Worm (Caenorhabditis elegans) whole organism, early embryonic: ENCODE results near the gene msp-40.
"Not testable (repeated sequence)": the region's sequence is repeated elsewhere in the genome, so short reads cannot be mapped to it uniquely, and the experiment has no call there.

Source experiments
- B0310.2 ChIP-seq: sonication (generic microtip); optimal IDR thresholded peaks from 2 replicates; lab custom pipeline; 2016; ENCODE audit warnings: mild to moderate bottlenecking, missing genetic modification characterization, missing compliant biosample characterization
- F13C5.2 ChIP-seq: sonication (generic microtip); optimal IDR thresholded peaks from 2 replicates; lab custom pipeline; 2017; ENCODE audit warnings: mild to moderate bottlenecking, missing genetic modification characterization, inconsistent platforms, missing compliant biosample characterization
- aly-1 ChIP-seq: sonication (generic microtip); optimal IDR thresholded peaks from 2 replicates; lab custom pipeline; 2016; ENCODE audit warnings: missing genetic modification characterization, missing compliant biosample characterization
- ama-1 ChIP-seq: fragments of 150-350 bp; optimal IDR thresholded peaks from 2 replicates; lab custom pipeline; 2014
- ceh-13 ChIP-seq: fragments of 200-800 bp; sonication (Bioruptor generic); optimal IDR thresholded peaks from 2 replicates; lab custom pipeline; 2018; ENCODE audit warnings: mild to moderate bottlenecking, missing genetic modification characterization, missing compliant biosample characterization
- ceh-36 ChIP-seq: sonication (generic microtip); optimal IDR thresholded peaks from 2 replicates; lab custom pipeline; 2016; ENCODE audit warnings: missing genetic modification characterization, inconsistent platforms, missing compliant biosample characterization
- ets-7 ChIP-seq: sonication (generic microtip); optimal IDR thresholded peaks from 2 replicates; lab custom pipeline; 2016; ENCODE audit warnings: missing genotype, missing genetic modification characterization, missing compliant biosample characterization
- flt-1 ChIP-seq: fragments of 200-800 bp; sonication (Bioruptor generic); IDR thresholded peaks from 2 replicates; pipeline ENCODE4 v1.3.6; 2022; ENCODE audit warnings: missing genetic modification characterization, missing compliant biosample characterization
- hmbx-1 ChIP-seq: sonication (generic microtip); optimal IDR thresholded peaks from 2 replicates; lab custom pipeline; 2016; ENCODE audit warnings: mild to moderate bottlenecking, missing genetic modification characterization, missing compliant biosample characterization
- hmg-4 ChIP-seq: fragments of 200-800 bp; sonication (Bioruptor generic); optimal IDR thresholded peaks from 2 replicates; lab custom pipeline; 2018; ENCODE audit warnings: mild to moderate bottlenecking, missing genetic modification characterization, missing compliant biosample characterization
- hnd-1 ChIP-seq: sonication (generic microtip); optimal IDR thresholded peaks from 2 replicates; lab custom pipeline; 2016; ENCODE audit warnings: missing genetic modification characterization, missing compliant biosample characterization
- pes-1 ChIP-seq: fragments of 200-800 bp; sonication (Bioruptor generic); IDR thresholded peaks from 2 replicates; pipeline ENCODE4 v1.3.6; 2022; ENCODE audit warnings: missing genetic modification reagents, missing genetic modification characterization, missing compliant biosample characterization
- scrt-1 ChIP-seq: fragments of 200-800 bp; sonication (Bioruptor generic); IDR thresholded peaks from 2 replicates; pipeline ENCODE4 v1.3.6; 2022; ENCODE audit warnings: missing genetic modification characterization, missing compliant biosample characterization
- sea-1 ChIP-seq: fragments of 200-800 bp; sonication (Bioruptor generic); conservative IDR thresholded peaks from 2 replicates; pipeline ENCODE4 v1.3.6; 2022; ENCODE audit warnings: missing genetic modification characterization, missing compliant biosample characterization
- tbx-11 ChIP-seq: fragments of 200-800 bp; sonication (Bioruptor generic); IDR thresholded peaks from 2 replicates; pipeline ENCODE4 v1.3.6; 2022; ENCODE audit warnings: missing genetic modification characterization, missing compliant biosample characterization
- tbx-37 ChIP-seq: fragments of 200-800 bp; sonication (Bioruptor generic); conservative IDR thresholded peaks from 2 replicates; pipeline ENCODE4 v1.3.6; 2022; ENCODE audit warnings: missing genetic modification reagents, missing genetic modification characterization, missing compliant biosample characterization
- tra-4 ChIP-seq: sonication (generic microtip); optimal IDR thresholded peaks from 2 replicates; lab custom pipeline; 2017; ENCODE audit warnings: missing genetic modification characterization, missing compliant biosample characterization

Gene msp-40

ce11 chrII:4825133-4825532 lies at the start of gene msp-40, which contains the start of gene C33F10.8:
Gene msp-40, plus strand, starts transcription at chrII:4825414.
Gene C33F10.8, minus strand, starts transcription at chrII:4825233.
- not testable (repeated sequence) for TF ChIP-seq ets-7, aly-1, hmbx-1

- no peak for TF ChIP-seq ets-7
- TF ChIP-seq hmbx-1, result no peak
- no peak for TF ChIP-seq hmg-4
- no peak for TF ChIP-seq tbx-37
- TF ChIP-seq ceh-36 (tag; lab: Kevin White, UChicago), result no peak
Observed at ce11 chrII:4775802-4776201, 49.4 kb upstream of the msp-40 start.

DNA sequence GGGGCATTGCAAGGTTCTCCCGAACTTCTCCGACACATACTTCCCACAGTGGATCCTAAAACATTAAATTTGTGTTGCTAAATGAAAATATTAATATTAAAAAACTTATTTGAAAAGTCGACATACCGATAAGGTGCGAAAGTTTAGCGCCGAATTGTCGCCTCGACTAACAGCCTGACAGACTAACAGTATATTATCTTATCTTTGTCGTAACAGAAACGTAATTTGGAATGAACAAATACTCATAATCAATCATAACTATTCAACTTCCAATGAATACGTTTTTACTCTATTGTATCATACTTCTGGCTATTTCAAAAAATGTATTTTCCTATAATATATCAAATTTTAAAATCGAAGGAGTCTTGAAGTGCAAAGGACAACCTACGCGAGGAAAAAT lies 48.3 kb upstream of the msp-40 start, which contains the start of gene F26G1.11:
Gene F26G1.11, plus strand, starts transcription at position 205 of the 400 bp plus-strand sequence.
- no peak for TF ChIP-seq hmg-4

- no peak for TF ChIP-seq hmg-4
- no peak for TF ChIP-seq tbx-11 (GFP tag; lab: Robert Waterston, UW)
Observed at ce11 chrII:4779753-4780152, 45.5 kb upstream of the msp-40 start.

DNA sequence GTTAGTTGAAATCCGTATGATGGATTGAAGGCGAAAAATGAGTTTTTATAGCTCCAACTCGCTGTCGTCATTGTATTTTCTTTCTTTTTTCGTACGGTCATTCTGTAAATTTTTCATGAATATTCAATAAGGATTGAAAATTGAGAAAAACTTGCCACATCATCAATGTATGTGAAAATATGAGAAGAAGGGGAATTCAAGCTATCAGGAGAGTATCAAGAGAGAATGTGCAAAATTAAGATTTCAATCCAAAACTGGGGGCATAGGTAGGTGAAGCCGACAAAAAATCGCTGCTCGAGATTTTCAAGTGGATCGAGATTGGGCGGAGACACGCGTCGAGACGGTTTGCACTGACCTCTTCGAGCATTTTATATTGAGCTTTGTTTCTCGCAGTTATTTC lies 40.8 kb upstream of the msp-40 start, which contains the start of gene nep-12:
Gene nep-12, minus strand, starts transcription at position 101 of the 400 bp plus-strand sequence.
- TF ChIP-seq ets-7 (no peak), pes-1 (GFP tag; lab: Robert Waterston, UW) (no peak), hmg-4 (no peak), sea-1 (no peak), tra-4 (no peak), ama-1 (lab: Kevin White, UChicago) (no peak), aly-1 (no peak), B0310.2 (tag; lab: Kevin White, UChicago) (no peak), hmbx-1 (no peak), ceh-13 (no peak), scrt-1 (GFP tag; lab: Robert Waterston, UW) (no peak), hnd-1 (tag; lab: Kevin White, UChicago) (no peak), ceh-36 (tag; lab: Kevin White, UChicago) (no peak), tbx-11 (GFP tag; lab: Robert Waterston, UW) (no peak), flt-1 (GFP tag; lab: Robert Waterston, UW) (no peak), F13C5.2 (no peak)

DNA sequence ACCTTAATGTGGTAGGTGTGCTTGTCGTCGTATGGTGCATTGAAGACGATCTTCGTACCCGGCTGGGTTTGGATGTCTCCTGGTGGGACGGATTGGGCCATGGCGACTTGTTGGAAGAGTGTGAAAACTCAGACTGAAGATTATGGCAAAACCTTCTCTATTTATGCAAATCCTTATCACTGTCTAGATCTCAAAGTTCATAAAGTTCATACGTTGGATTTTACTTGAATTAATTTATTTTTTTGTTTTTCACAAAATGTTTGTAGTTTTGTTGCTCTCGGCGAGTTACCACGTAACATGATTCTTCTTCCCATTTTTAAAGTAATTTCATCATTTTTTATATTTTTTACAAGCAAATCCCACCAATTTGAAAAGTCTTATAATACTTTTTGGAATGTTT lies 39.0 kb upstream of the msp-40 start, which contains the start of gene msp-3:
Gene msp-3, minus strand, starts transcription at position 101 of the 400 bp plus-strand sequence.
- TF ChIP-seq B0310.2 (tag; lab: Kevin White, UChicago) (no peak), tbx-37 (no peak), F13C5.2 (no peak)

DNA sequence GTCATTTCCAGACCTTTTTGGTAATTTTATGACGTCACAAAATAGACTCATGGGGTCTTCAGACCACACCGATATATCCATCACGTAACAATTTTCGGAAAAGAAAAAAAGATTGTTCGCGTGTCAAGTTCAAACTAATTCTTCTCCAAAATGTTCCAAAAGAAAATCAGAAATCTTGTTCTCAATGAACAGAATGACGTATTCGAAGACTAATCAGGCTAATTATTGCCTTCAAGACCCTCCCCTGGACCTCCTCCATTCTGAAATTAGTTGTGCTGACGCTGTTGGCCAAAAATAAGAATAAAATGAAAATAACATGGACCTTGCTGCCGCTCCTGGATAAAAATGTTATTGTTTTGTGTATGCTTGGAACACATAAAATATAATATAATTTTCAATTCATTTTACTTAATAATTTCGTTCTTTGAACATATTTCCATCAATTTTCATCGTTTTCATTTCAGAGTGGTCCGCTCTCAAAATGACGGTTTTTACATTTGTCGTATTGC lies 35.3 kb upstream of the msp-40 start, which contains the start of gene F26G1.15:
Gene F26G1.15, plus strand, starts transcription at position 459 of the 509 bp plus-strand sequence.
- no peak for TF ChIP-seq sea-1

DNA sequence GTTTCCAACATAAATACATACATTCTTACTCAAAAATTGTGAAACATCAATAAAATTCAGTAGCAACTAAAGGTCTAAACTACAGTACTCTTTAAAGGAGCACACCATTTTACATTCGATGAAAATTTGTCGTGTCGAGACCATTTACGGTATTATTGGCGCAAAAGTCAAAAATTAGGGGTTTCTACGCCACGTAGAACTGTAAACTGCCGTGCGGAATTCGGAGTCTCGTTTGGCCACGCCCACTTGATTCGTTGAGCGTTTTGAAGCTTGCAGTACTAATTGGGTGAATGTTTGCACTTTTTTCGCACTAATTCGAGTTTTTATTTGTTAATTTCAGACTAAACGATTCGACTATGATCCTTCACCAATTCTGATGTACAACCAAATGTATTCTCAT lies 34.5 kb upstream of the msp-40 start:
- TF ChIP-seq hnd-1 (tag; lab: Kevin White, UChicago) (no peak), flt-1 (GFP tag; lab: Robert Waterston, UW) (no peak), hmbx-1 (no peak), F13C5.2 (no peak), B0310.2 (tag; lab: Kevin White, UChicago) (no peak), ama-1 (lab: Kevin White, UChicago) (no peak), tbx-11 (GFP tag; lab: Robert Waterston, UW) (no peak), sea-1 (no peak), pes-1 (GFP tag; lab: Robert Waterston, UW) (no peak), aly-1 (no peak), ceh-36 (tag; lab: Kevin White, UChicago) (no peak), hmg-4 (no peak), scrt-1 (GFP tag; lab: Robert Waterston, UW) (no peak), ets-7 (no peak), tbx-37 (no peak), ceh-13 (no peak)

DNA sequence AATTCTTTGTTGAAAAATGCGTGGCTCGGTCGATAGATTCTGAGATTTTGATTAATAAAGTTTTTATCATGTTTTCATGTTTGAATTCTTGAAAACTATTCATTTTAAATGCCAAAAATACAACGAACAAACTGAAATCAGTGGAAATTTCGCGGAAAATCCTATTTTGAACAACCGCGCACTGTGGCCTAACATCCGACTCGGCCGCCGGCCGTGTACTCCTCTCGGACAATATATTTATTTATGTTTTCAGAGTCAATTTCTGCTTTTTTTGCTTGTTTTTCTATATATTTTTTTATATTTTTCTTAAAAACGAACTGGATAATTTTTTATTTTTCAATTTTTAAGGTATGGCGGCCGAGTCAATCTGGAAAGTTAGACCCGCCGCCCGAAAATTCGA lies 33.9 kb upstream of the msp-40 start, which contains the start of gene F26G1.1:
Gene F26G1.1, plus strand, starts transcription at position 347 of the 400 bp plus-strand sequence.
- TF ChIP-seq tbx-11 (GFP tag; lab: Robert Waterston, UW), result no peak
- TF ChIP-seq ceh-13, result no peak
- TF ChIP-seq pes-1 (GFP tag; lab: Robert Waterston, UW), result no peak; the same call in 1 of the 2 replicates
- no peak for TF ChIP-seq scrt-1 (GFP tag; lab: Robert Waterston, UW)
- peak; percentile 24 for TF ChIP-seq F13C5.2
- no peak for TF ChIP-seq hnd-1 (tag; lab: Kevin White, UChicago)
- no peak for TF ChIP-seq ets-7
- peak; percentile 78 for TF ChIP-seq tbx-37
- no peak for TF ChIP-seq hmbx-1
- TF ChIP-seq hmg-4, result peak; percentile 59
- TF ChIP-seq ceh-36 (tag; lab: Kevin White, UChicago), result no peak

ce11 chrII:4793320-4793719 lies 31.9 kb upstream of the msp-40 start:
- TF ChIP-seq pes-1 (GFP tag; lab: Robert Waterston, UW) (no peak), ceh-13 (no peak)
